Worm (Caenorhabditis elegans): ENCODE results near the gene evl-20.

Gene evl-20

ce11 chrII:8444007-8444406 is at the start of gene evl-20:
Gene evl-20 (plus strand): TSS chrII:8444307.
- TF ChIP-seq him-1 (tag; optimal IDR thresholded peaks at IDR 0.05) (no peak), dao-5 (tag; optimal IDR thresholded peaks at IDR 0.05) (no peak), W03F9.2 (tag; optimal IDR thresholded peaks at IDR 0.05) (no peak)

ce11 chrII:8396041-8396440 is 48.1 kb upstream of the evl-20 start, which contains the start of gene F49E12.7:
Gene F49E12.7 (minus strand): TSS chrII:8396141.
- TF ChIP-seq him-1 (tag; optimal IDR thresholded peaks at IDR 0.05) (no peak), W03F9.2 (tag; optimal IDR thresholded peaks at IDR 0.05) (no peak), dao-5 (tag; optimal IDR thresholded peaks at IDR 0.05) (no peak)

- TF ChIP-seq him-1 (tag; optimal IDR thresholded peaks at IDR 0.05) (no peak), W03F9.2 (tag; optimal IDR thresholded peaks at IDR 0.05) (no peak), dao-5 (tag; optimal IDR thresholded peaks at IDR 0.05) (no peak)
These were observed 45.0 kb upstream of the evl-20 start, which contains the start of gene dod-23 for ce11 chrII:8399064-8399463. Gene dod-23 (minus strand): TSS chrII:8399164.

ce11 chrII:8399997-8400396 is 44.1 kb upstream of the evl-20 start:
- TF ChIP-seq dao-5 (tag; optimal IDR thresholded peaks at IDR 0.05) (no peak), W03F9.2 (tag; optimal IDR thresholded peaks at IDR 0.05) (no peak), him-1 (tag; optimal IDR thresholded peaks at IDR 0.05) (no peak)

ce11 chrII:8404748-8405147 is 39.4 kb upstream of the evl-20 start, which contains the start of gene skpo-1:
Gene skpo-1 (minus strand): TSS chrII:8404848.
- no peak for TF ChIP-seq W03F9.2 (tag; optimal IDR thresholded peaks at IDR 0.05)
- no peak for TF ChIP-seq dao-5 (tag; optimal IDR thresholded peaks at IDR 0.05)
- TF ChIP-seq him-1 (tag; optimal IDR thresholded peaks at IDR 0.05), result no peak

ce11 chrII:8405303-8405702 is 38.8 kb upstream of the evl-20 start, which contains the start of gene ubc-24:
Gene ubc-24 (plus strand): TSS chrII:8405603.
- TF ChIP-seq dao-5 (tag; optimal IDR thresholded peaks at IDR 0.05) (no peak), W03F9.2 (tag; optimal IDR thresholded peaks at IDR 0.05) (no peak), him-1 (tag; optimal IDR thresholded peaks at IDR 0.05) (no peak)

ce11 chrII:8407491-8407890 is 36.6 kb upstream of the evl-20 start, which contains the start of gene sra-13:
Gene sra-13 (plus strand): TSS chrII:8407685.
- TF ChIP-seq him-1 (tag; optimal IDR thresholded peaks at IDR 0.05) (no peak), dao-5 (tag; optimal IDR thresholded peaks at IDR 0.05) (no peak), W03F9.2 (tag; optimal IDR thresholded peaks at IDR 0.05) (no peak)

- no peak for TF ChIP-seq dao-5 (tag; optimal IDR thresholded peaks at IDR 0.05)
- no peak for TF ChIP-seq him-1 (tag; optimal IDR thresholded peaks at IDR 0.05)
- TF ChIP-seq W03F9.2 (tag; optimal IDR thresholded peaks at IDR 0.05), result no peak
These were observed 34.6 kb upstream of the evl-20 start for ce11 chrII:8409538-8409937.

- TF ChIP-seq dao-5 (tag; optimal IDR thresholded peaks at IDR 0.05), result no peak
These were observed 33.1 kb upstream of the evl-20 start for ce11 chrII:8411002-8411401.

ce11 chrII:8412061-8412721 is 31.9 kb upstream of the evl-20 start, which contains the start of gene efl-3:
Gene efl-3 (plus strand): TSS chrII:8412671.
- TF ChIP-seq him-1 (tag; optimal IDR thresholded peaks at IDR 0.05) (no peak), W03F9.2 (tag; optimal IDR thresholded peaks at IDR 0.05) (no peak), dao-5 (tag; optimal IDR thresholded peaks at IDR 0.05) (no peak)

ce11 chrII:8412935-8413334 is 31.2 kb upstream of the evl-20 start:
- TF ChIP-seq W03F9.2 (tag; optimal IDR thresholded peaks at IDR 0.05) (no peak), him-1 (tag; optimal IDR thresholded peaks at IDR 0.05) (no peak), dao-5 (tag; optimal IDR thresholded peaks at IDR 0.05) (no peak)

- TF ChIP-seq W03F9.2 (tag; optimal IDR thresholded peaks at IDR 0.05) (no peak), him-1 (tag; optimal IDR thresholded peaks at IDR 0.05) (no peak), dao-5 (tag; optimal IDR thresholded peaks at IDR 0.05) (no peak)
These were observed 29.1 kb upstream of the evl-20 start for ce11 chrII:8415035-8415434.

ce11 chrII:8415462-8416037 is 28.6 kb upstream of the evl-20 start:
- TF ChIP-seq dao-5 (tag; optimal IDR thresholded peaks at IDR 0.05) (no peak), him-1 (tag; optimal IDR thresholded peaks at IDR 0.05) (no peak), W03F9.2 (tag; optimal IDR thresholded peaks at IDR 0.05) (no peak)

- TF ChIP-seq him-1 (tag; optimal IDR thresholded peaks at IDR 0.05) (no peak), W03F9.2 (tag; optimal IDR thresholded peaks at IDR 0.05) (no peak), dao-5 (tag; optimal IDR thresholded peaks at IDR 0.05) (no peak)
These were observed 26.9 kb upstream of the evl-20 start, which contains the start of gene fdgt-2 for ce11 chrII:8417059-8417668. Gene fdgt-2 (plus strand): TSS chrII:8417618.
